Fruit fly (Drosophila melanogaster): ENCODE results near the gene CG31431.

DNA sequence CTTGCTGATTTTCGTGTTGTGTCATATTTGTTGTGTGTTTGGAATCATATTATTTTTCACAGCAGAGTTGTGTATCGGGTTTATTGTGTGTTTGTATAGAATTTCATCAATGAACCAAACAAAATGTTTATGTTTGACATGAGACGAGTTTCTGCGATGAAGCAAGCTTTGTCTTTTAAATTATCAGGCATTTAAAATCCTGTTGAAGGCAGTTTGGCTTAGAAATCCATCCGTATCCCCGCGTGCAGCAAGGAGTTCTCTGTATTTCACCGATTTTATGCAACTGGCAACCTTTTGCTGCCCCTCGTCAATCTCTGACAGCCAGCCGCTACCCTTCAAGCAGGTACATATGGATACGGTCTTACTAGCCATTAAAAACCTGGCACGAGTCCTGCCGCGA is 2.7 kb upstream of the CG31431 start, which contains the start of the genes CG6569 and Cby:
- TF ChIP-seq fd96Ca (GFP tag; IDR thresholded peaks at IDR 0.05) (no peak), CG12605 (GFP tag; IDR thresholded peaks at IDR 0.05) (no peak), Pif1A (GFP tag; optimal IDR thresholded peaks at IDR 0.05) (no peak)
